Fruit fly (Drosophila melanogaster) whole organism, embryonic: ENCODE results near the gene Leash.

Experiments
- Adf1 ChIP-seq: fragments of 200-800 bp; sonication (Bioruptor generic); IDR thresholded peaks from 2 replicates; pipeline ENCODE4 v1.3.6; 2022; ENCODE audit warnings: missing biosample characterization, missing genetic modification characterization
- Bdp1 ChIP-seq: fragments of 200-800 bp; sonication (Bioruptor generic); optimal IDR thresholded peaks from 3 replicates; lab custom pipeline; 2016; ENCODE audit warnings: missing biosample characterization, missing genetic modification characterization
- BtbVII ChIP-seq: fragments of 200-800 bp; sonication (Bioruptor generic); optimal IDR thresholded peaks from 3 replicates; lab custom pipeline; 2017; ENCODE audit warnings: missing biosample characterization, mild to moderate bottlenecking, missing genetic modification characterization
- CG10543 ChIP-seq: fragments of 200-800 bp; sonication (Bioruptor generic); optimal IDR thresholded peaks from 3 replicates; lab custom pipeline; 2017; ENCODE audit warnings: missing biosample characterization, mild to moderate bottlenecking, missing genetic modification characterization, moderate library complexity
- CG10654 ChIP-seq: fragments of 200-800 bp; sonication (Bioruptor generic); optimal IDR thresholded peaks from 2 replicates; lab custom pipeline; 2016; ENCODE audit warnings: missing biosample characterization, missing genetic modification characterization
- CG11504 ChIP-seq: fragments of 200-800 bp; sonication (Bioruptor generic); optimal IDR thresholded peaks from 3 replicates; lab custom pipeline; 2019; ENCODE audit warnings: missing biosample characterization, mild to moderate bottlenecking, missing genetic modification characterization, moderate library complexity
- CG15269 ChIP-seq: fragments of 200-800 bp; sonication (Bioruptor generic); optimal IDR thresholded peaks from 2 replicates; lab custom pipeline; 2018; ENCODE audit warnings: missing biosample characterization, mild to moderate bottlenecking, missing genetic modification characterization, moderate library complexity
- CG1647 ChIP-seq: fragments of 200-800 bp; sonication (Bioruptor generic); optimal IDR thresholded peaks from 3 replicates; lab custom pipeline; 2016; ENCODE audit warnings: missing biosample characterization, missing genetic modification characterization
- CG17385 ChIP-seq: fragments of 200-800 bp; sonication (Bioruptor generic); optimal IDR thresholded peaks from 3 replicates; lab custom pipeline; 2018; ENCODE audit warnings: missing biosample characterization, mild to moderate bottlenecking, missing genetic modification characterization
- CG18764 ChIP-seq: fragments of 200-800 bp; sonication (Bioruptor generic); optimal IDR thresholded peaks from 3 replicates; lab custom pipeline; 2016; ENCODE audit warnings: missing biosample characterization, missing genetic modification characterization
- CG2120 ChIP-seq: fragments of 200-800 bp; sonication (Bioruptor generic); optimal IDR thresholded peaks from 3 replicates; lab custom pipeline; 2016; ENCODE audit warnings: missing biosample characterization, missing genetic modification characterization
- CG31365 ChIP-seq: fragments of 200-800 bp; sonication (Bioruptor generic); optimal IDR thresholded peaks from 2 replicates; lab custom pipeline; 2018; ENCODE audit warnings: missing biosample characterization, mild to moderate bottlenecking, missing genetic modification characterization
- CG31388 ChIP-seq: fragments of 200-800 bp; sonication (Bioruptor generic); optimal IDR thresholded peaks from 2 replicates; lab custom pipeline; 2016; ENCODE audit warnings: missing biosample characterization, missing genetic modification characterization
- CG4360 ChIP-seq: fragments of 200-800 bp; sonication (Bioruptor generic); IDR thresholded peaks from 2 replicates; pipeline ENCODE4 v1.3.6; 2022; ENCODE audit warnings: missing biosample characterization, missing genetic modification characterization
- CG6765 ChIP-seq: fragments of 200-800 bp; sonication (Bioruptor generic); optimal IDR thresholded peaks from 3 replicates; lab custom pipeline; 2017; ENCODE audit warnings: missing biosample characterization, mild to moderate bottlenecking, missing genetic modification characterization
- CG7372 ChIP-seq: fragments of 200-800 bp; sonication (Bioruptor generic); IDR thresholded peaks from 2 replicates; pipeline ENCODE4 v1.3.6; 2022; ENCODE audit warnings: missing biosample characterization, missing genetic modification characterization
- CG7928 ChIP-seq: fragments of 200-800 bp; sonication (Bioruptor generic); optimal IDR thresholded peaks from 2 replicates; lab custom pipeline; 2017; ENCODE audit warnings: missing biosample characterization, mild to moderate bottlenecking, missing genetic modification characterization
- CG8089 ChIP-seq: fragments of 200-800 bp; sonication (Bioruptor generic); optimal IDR thresholded peaks from 3 replicates; lab custom pipeline; 2016; ENCODE audit warnings: missing biosample characterization, missing genetic modification characterization
- CG9215 ChIP-seq: fragments of 200-800 bp; sonication (Bioruptor generic); IDR thresholded peaks from 2 replicates; pipeline ENCODE4 v1.3.6; 2022; ENCODE audit warnings: missing biosample characterization, missing genetic modification characterization
- D ChIP-seq, 2 experiments: fragments of 200-800 bp in 1 of 2; fragments of >200 bp in 1 of 2; sonication (Bioruptor generic) in 1 of 2; optimal IDR thresholded peaks; 2 replicates in 1 of 2; 3 replicates in 1 of 2; lab custom pipeline; 2017; ENCODE audit warnings: mild to moderate bottlenecking in 1 of 2, missing biosample characterization in 1 of 2, missing genetic modification characterization in 1 of 2, missing genetic modification reagents in 1 of 2
- Dbx ChIP-seq: fragments of 200-800 bp; sonication (Bioruptor generic); IDR thresholded peaks from 3 replicates; pipeline ENCODE4 v1.3.6; 2022; ENCODE audit warnings: missing biosample characterization, missing genetic modification characterization
- Dfd ChIP-seq, 2 experiments: fragments of >200 bp; optimal IDR thresholded peaks; 2 replicates each; lab custom pipeline; 2017; ENCODE audit warnings: missing biosample characterization in 2 of 2, missing genetic modification characterization in 2 of 2
- E2f1 ChIP-seq: fragments of 200-800 bp; sonication (Bioruptor generic); IDR thresholded peaks from 2 replicates; pipeline ENCODE4 v1.3.6; 2022; ENCODE audit warnings: missing biosample characterization, missing genetic modification characterization
- H15 ChIP-seq: fragments of 200-800 bp; sonication (Bioruptor generic); IDR thresholded peaks from 3 replicates; pipeline ENCODE4 v1.3.6; 2022; ENCODE audit warnings: missing biosample characterization, missing genetic modification characterization
- H2.0 ChIP-seq: fragments of 200-800 bp; sonication (Bioruptor generic); IDR thresholded peaks from 2 replicates; pipeline ENCODE4 v1.3.6; 2022; ENCODE audit warnings: missing biosample characterization, missing genetic modification characterization
- HLH4C ChIP-seq: fragments of 200-800 bp; sonication (Bioruptor generic); IDR thresholded peaks from 3 replicates; pipeline ENCODE4 v1.3.6; 2022; ENCODE audit warnings: missing biosample characterization, missing genetic modification characterization; ENCODE audit not compliant: partially characterized antibody
- Hr51 ChIP-seq, 2 experiments: fragments of 200-800 bp; sonication (Bioruptor generic); optimal IDR thresholded peaks; 2 replicates in 1 of 2; 3 replicates in 1 of 2; lab custom pipeline; 2016 to 2018; ENCODE audit warnings: missing biosample characterization in 2 of 2, missing genetic modification characterization in 2 of 2, mild to moderate bottlenecking in 1 of 2, moderate library complexity in 1 of 2
- MESR4 ChIP-seq: fragments of 200-800 bp; sonication (Bioruptor generic); optimal IDR thresholded peaks from 2 replicates; lab custom pipeline; 2018; ENCODE audit warnings: missing biosample characterization, mild to moderate bottlenecking, missing genetic modification characterization, moderate library complexity
- MTF-1 ChIP-seq: fragments of 200-800 bp; sonication (Bioruptor generic); optimal IDR thresholded peaks from 2 replicates; lab custom pipeline; 2018; ENCODE audit warnings: missing biosample characterization, mild to moderate bottlenecking, missing genetic modification characterization, borderline replicate concordance
- Myb ChIP-seq: fragments of 200-800 bp; sonication (Bioruptor generic); optimal IDR thresholded peaks from 2 replicates; lab custom pipeline; 2016; ENCODE audit warnings: missing biosample characterization, missing genetic modification characterization
- NK7.1 ChIP-seq: fragments of 200-800 bp; sonication (Bioruptor generic); optimal IDR thresholded peaks from 3 replicates; lab custom pipeline; 2016; ENCODE audit warnings: missing biosample characterization, missing genetic modification characterization
- Oaz ChIP-seq: fragments of 200-800 bp; sonication (Bioruptor generic); IDR thresholded peaks from 2 replicates; pipeline ENCODE4 v1.3.6; 2022; ENCODE audit warnings: missing biosample characterization, missing genetic modification characterization
- Vsx1 ChIP-seq: fragments of 200-800 bp; sonication (Bioruptor generic); optimal IDR thresholded peaks from 2 replicates; lab custom pipeline; 2017; ENCODE audit warnings: missing biosample characterization, mild to moderate bottlenecking, missing genetic modification characterization, missing genetic modification reagents
- aop ChIP-seq: fragments of 200-800 bp; sonication (Bioruptor generic); IDR thresholded peaks from 2 replicates; pipeline ENCODE4 v1.3.6; 2022; ENCODE audit warnings: missing biosample characterization, missing genetic modification characterization
- ase ChIP-seq: fragments of 200-800 bp; sonication (Bioruptor generic); IDR thresholded peaks from 3 replicates; pipeline ENCODE4 v1.3.6; 2022; ENCODE audit warnings: missing biosample characterization, missing genetic modification characterization
- dpn ChIP-seq, 2 experiments: fragments of 200-800 bp; sonication (Bioruptor generic); optimal IDR thresholded peaks; 3 replicates each; lab custom pipeline; 2016; ENCODE audit warnings: missing biosample characterization in 2 of 2, missing genetic modification characterization in 2 of 2
- gce ChIP-seq: fragments of 200-800 bp; sonication (Bioruptor generic); IDR thresholded peaks from 3 replicates; pipeline ENCODE4 v1.3.6; 2022; ENCODE audit warnings: missing biosample characterization, missing genetic modification characterization
- her ChIP-seq: fragments of 200-800 bp; sonication (Bioruptor generic); optimal IDR thresholded peaks from 2 replicates; lab custom pipeline; 2016; ENCODE audit warnings: missing biosample characterization, missing genetic modification characterization
- jigr1 ChIP-seq: fragments of 200-800 bp; sonication (Bioruptor generic); IDR thresholded peaks from 3 replicates; pipeline ENCODE4 v1.3.6; 2022; ENCODE audit warnings: missing biosample characterization, missing genetic modification characterization
- jing ChIP-seq: fragments of 200-800 bp; sonication (Bioruptor generic); optimal IDR thresholded peaks from 2 replicates; lab custom pipeline; 2018; ENCODE audit warnings: missing biosample characterization, mild to moderate bottlenecking, missing genetic modification characterization
- jumu ChIP-seq: fragments of 200-800 bp; sonication (Bioruptor generic); optimal IDR thresholded peaks from 3 replicates; lab custom pipeline; 2016; ENCODE audit warnings: missing biosample characterization, missing genetic modification characterization
- lola ChIP-seq, 3 experiments: fragments of >200 bp in 2 of 3; fragments of 200-800 bp in 1 of 3; sonication (Bioruptor generic) in 1 of 3; optimal IDR thresholded peaks; 2 replicates each; lab custom pipeline; 2017 to 2019; ENCODE audit warnings: missing biosample characterization in 3 of 3, missing genetic modification characterization in 3 of 3, mild to moderate bottlenecking in 1 of 3, moderate library complexity in 1 of 3
- repo ChIP-seq: fragments of 200-800 bp; sonication (Bioruptor generic); optimal IDR thresholded peaks from 2 replicates; lab custom pipeline; 2016; ENCODE audit warnings: missing biosample characterization, missing genetic modification characterization
- sens ChIP-seq: fragments of 200-800 bp; sonication (Bioruptor generic); peaks from one replicate; lab custom pipeline; 2016; ENCODE audit warnings: missing biosample characterization, missing genetic modification characterization
- ssp ChIP-seq: fragments of 200-800 bp; sonication (Bioruptor generic); IDR thresholded peaks from 2 replicates; pipeline ENCODE4 v1.3.6; 2022; ENCODE audit warnings: missing biosample characterization, missing genetic modification characterization
- twi ChIP-seq: fragments of 200-800 bp; optimal IDR thresholded peaks from 2 replicates; lab custom pipeline; 2019; ENCODE audit warnings: missing biosample characterization, mild to moderate bottlenecking, missing genetic modification characterization, moderate library complexity
- vfl ChIP-seq: fragments of 200-800 bp; sonication (Bioruptor generic); optimal IDR thresholded peaks from 2 replicates; lab custom pipeline; 2016; ENCODE audit warnings: missing biosample characterization, missing genetic modification characterization
- zfh2 ChIP-seq: fragments of 200-800 bp; sonication (Bioruptor generic); optimal IDR thresholded peaks from 2 replicates; lab custom pipeline; 2016; ENCODE audit warnings: missing biosample characterization, missing genetic modification characterization

Gene Leash

DNA sequence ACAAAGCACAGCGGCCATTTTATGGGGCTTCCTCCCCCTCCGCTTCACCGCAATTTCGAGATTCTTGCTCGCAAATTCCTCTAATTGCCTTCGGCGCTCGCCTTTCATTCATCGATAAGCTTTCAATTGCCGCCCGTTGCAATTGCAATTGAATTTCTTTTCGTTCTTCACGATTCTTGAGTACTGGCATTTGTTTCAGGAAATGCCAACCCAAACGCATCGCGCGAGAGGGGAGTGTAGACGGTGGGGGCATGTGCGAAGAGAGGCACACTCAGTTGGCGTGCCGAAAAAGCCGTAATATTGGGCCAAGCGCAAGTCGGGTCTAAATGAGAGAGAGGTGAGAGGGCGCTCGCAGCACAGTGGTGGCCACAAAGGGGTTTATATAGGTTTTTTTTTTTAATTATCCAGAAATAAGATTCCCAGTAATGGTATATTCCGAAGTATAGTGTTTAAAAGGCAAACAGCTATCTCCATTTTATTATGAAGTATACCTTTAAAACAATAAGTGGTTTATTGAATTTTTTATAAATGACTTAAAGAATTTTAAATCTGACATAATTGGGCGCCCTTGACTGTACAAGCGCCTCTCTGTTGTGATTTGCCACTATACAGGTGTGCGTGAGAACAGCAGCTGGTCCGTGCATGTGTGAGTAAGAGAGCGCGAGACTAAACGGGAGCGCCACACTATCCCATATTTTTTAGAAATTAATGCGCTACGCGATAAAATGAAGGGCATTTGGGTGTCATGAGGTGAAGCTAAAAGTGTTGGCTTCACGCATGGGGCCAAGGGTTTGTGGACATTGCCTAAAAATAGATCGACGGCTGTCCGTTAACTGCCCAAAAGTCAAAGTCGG is 1.3 kb downstream of the Leash start (continued):
- TF ChIP-seq jigr1 (GFP tag; lab: Robert Waterston, UW) (peak; percentile 79), D (optimal IDR thresholded peaks at IDR 0.05; lab: Kevin White, UChicago) (no peak), D (GFP tag; optimal IDR thresholded peaks at IDR 0.05; lab: Kevin White, UChicago) (peak; percentile 81), CG15269 (tag; lab: Kevin White, UChicago) (peak; percentile 94), MTF-1 (GFP tag; lab: Kevin White, UChicago) (peak; percentile 25), H2.0 (peak; percentile 72), her (GFP tag; lab: Kevin White, UChicago) (peak; percentile 81), lola (GFP tag; optimal IDR thresholded peaks at IDR 0.05; lab: Kevin White, UChicago) (peak in 1 of 3 experiments; percentile 86), CG7928 (GFP tag; lab: Kevin White, UChicago) (peak; percentile 56), CG1647 (GFP tag; lab: Kevin White, UChicago) (peak; percentile 72), Bdp1 (GFP tag; lab: Kevin White, UChicago) (peak; percentile 60), H15 (GFP tag; lab: Robert Waterston, UW) (peak; percentile 67; the same call in 2 of the 3 replicates), repo (GFP tag; lab: Kevin White, UChicago) (peak; percentile 69), vfl (GFP tag; lab: Kevin White, UChicago) (peak; percentile 82), sens (GFP tag; lab: Kevin White, UChicago) (peak; percentile 98), CG31365 (tag; lab: Kevin White, UChicago) (peak; percentile 12), BtbVII (peak; percentile 93), Vsx1 (GFP tag; lab: Kevin White, UChicago) (peak; percentile 56), HLH4C (no peak), Myb (GFP tag; lab: Kevin White, UChicago) (peak; percentile 58), CG9215 (GFP tag; lab: Robert Waterston, UW) (peak; percentile 91), Oaz (peak; percentile 79), jing (GFP tag; lab: Kevin White, UChicago) (peak; percentile 55), zfh2 (GFP tag; lab: Kevin White, UChicago) (peak; percentile 89), CG7372 (GFP tag; lab: Robert Waterston, UW) (peak; percentile 84), Dfd (GFP tag; optimal IDR thresholded peaks at IDR 0.05; lab: Kevin White, UChicago) (no peak), aop (GFP tag; lab: Robert Waterston, UW) (no peak), NK7.1 (GFP tag; lab: Kevin White, UChicago) (peak; percentile 74), gce (GFP tag; lab: Robert Waterston, UW) (peak; percentile 56; the same call in 2 of the 3 replicates), dpn (GFP tag; optimal IDR thresholded peaks at IDR 0.05; lab: Kevin White, UChicago) (peak; percentile 78 to 89), CG31388 (GFP tag; lab: Kevin White, UChicago) (peak; percentile 59), Adf1 (GFP tag; lab: Robert Waterston, UW) (peak; percentile 74), CG11504 (peak; percentile 90), ssp (GFP tag; lab: Robert Waterston, UW) (peak; percentile 78), CG10543 (GFP tag; lab: Kevin White, UChicago) (peak; percentile 95), jumu (GFP tag; lab: Kevin White, UChicago) (peak; percentile 89), twi (tag; lab: Kevin White, UChicago) (peak; percentile 56), ase (GFP tag; lab: Robert Waterston, UW) (peak; percentile 84), CG18764 (GFP tag; lab: Kevin White, UChicago) (peak; percentile 45), Hr51 (GFP tag; optimal IDR thresholded peaks at IDR 0.05; lab: Kevin White, UChicago) (peak; percentile 78 to 93), CG17385 (peak; percentile 87), CG6765 (GFP tag; lab: Kevin White, UChicago) (peak; percentile 85), E2f1 (no peak; the same call in none of the 2 replicates), CG4360 (GFP tag; lab: Robert Waterston, UW) (peak; percentile 46; the same call in 1 of the 2 replicates), CG2120 (GFP tag; lab: Kevin White, UChicago) (peak; percentile 97), CG10654 (GFP tag; lab: Kevin White, UChicago) (peak; percentile 72), MESR4 (GFP tag; lab: Kevin White, UChicago) (no peak), CG8089 (GFP tag; lab: Kevin White, UChicago) (peak; percentile 78), Dbx (GFP tag; lab: Robert Waterston, UW) (peak; percentile 94)
